Worm (Caenorhabditis elegans) whole organism, early embryonic: ENCODE data around the gene C04G2.10.

Source experiments
- F13C5.2 ChIP-seq: sonication (generic microtip); optimal IDR thresholded peaks from 2 replicates; lab custom pipeline; 2017; ENCODE audit warnings: mild to moderate bottlenecking, missing genetic modification characterization, inconsistent platforms, missing compliant biosample characterization
- ama-1 ChIP-seq: fragments of 150-350 bp; optimal IDR thresholded peaks from 2 replicates; lab custom pipeline; 2014
- ceh-13 ChIP-seq: fragments of 200-800 bp; sonication (Bioruptor generic); optimal IDR thresholded peaks from 2 replicates; lab custom pipeline; 2018; ENCODE audit warnings: mild to moderate bottlenecking, missing genetic modification characterization, missing compliant biosample characterization
- hmbx-1 ChIP-seq: sonication (generic microtip); optimal IDR thresholded peaks from 2 replicates; lab custom pipeline; 2016; ENCODE audit warnings: mild to moderate bottlenecking, missing genetic modification characterization, missing compliant biosample characterization
- hmg-4 ChIP-seq: fragments of 200-800 bp; sonication (Bioruptor generic); optimal IDR thresholded peaks from 2 replicates; lab custom pipeline; 2018; ENCODE audit warnings: mild to moderate bottlenecking, missing genetic modification characterization, missing compliant biosample characterization
- tbx-37 ChIP-seq: fragments of 200-800 bp; sonication (Bioruptor generic); conservative IDR thresholded peaks from 2 replicates; pipeline ENCODE4 v1.3.6; 2022; ENCODE audit warnings: missing genetic modification reagents, missing genetic modification characterization, missing compliant biosample characterization

DNA sequence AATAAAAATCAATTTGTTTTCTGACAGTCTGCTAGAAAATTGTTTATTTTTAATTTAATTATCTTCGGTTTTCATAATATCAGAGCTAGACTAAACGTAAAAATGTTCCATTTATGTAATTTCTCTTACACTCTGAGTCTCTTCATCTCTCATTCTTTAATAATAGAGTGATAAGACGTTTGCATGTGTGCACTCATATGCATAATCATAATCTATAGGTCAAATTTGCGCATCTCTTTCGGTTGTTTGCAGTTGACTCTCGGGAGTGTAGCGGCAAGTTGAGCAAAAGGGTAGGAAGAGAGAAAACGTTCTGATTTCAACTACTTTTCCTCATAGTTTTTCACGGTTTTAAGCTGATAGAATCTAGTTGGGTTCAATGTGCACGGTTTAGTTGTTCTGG lies 48.8 kb upstream of the C04G2.10 start:
- TF ChIP-seq F13C5.2 (tag; lab: Kevin White, UChicago), result no peak
- TF ChIP-seq ceh-13 (GFP tag; lab: Kevin White, UChicago), result no peak
- no peak for TF ChIP-seq ama-1 (lab: Kevin White, UChicago)
- no peak for TF ChIP-seq hmg-4 (GFP tag; lab: Kevin White, UChicago)
- TF ChIP-seq tbx-37 (GFP tag; lab: Robert Waterston, UW), result no peak
- TF ChIP-seq hmbx-1 (tag; lab: Kevin White, UChicago), result no peak
